Worm (Caenorhabditis elegans): ENCODE data around the gene twk-25.
A peak's percentile ranks its signal among the peaks of the same experiment; 100 is the strongest.

ce11 chrIV:11469698-11470591 is 34.6 kb upstream of the twk-25 start, which contains the start of the genes C10C6.13 and wht-2:
- no peak for TF ChIP-seq C34B4.2 (tag; optimal IDR thresholded peaks at IDR 0.05)
- TF ChIP-seq pax-3 (tag; optimal IDR thresholded peaks at IDR 0.05), result no peak
- no peak for TF ChIP-seq swsn-7 (tag; optimal IDR thresholded peaks at IDR 0.05)
- TF ChIP-seq sox-4 (tag; optimal IDR thresholded peaks at IDR 0.05), result no peak
- TF ChIP-seq ama-1 (optimal IDR thresholded peaks at IDR 0.05), result no peak
- no peak for TF ChIP-seq unc-30 (tag; optimal IDR thresholded peaks at IDR 0.05)
- no peak for TF ChIP-seq alr-1 (tag; optimal IDR thresholded peaks at IDR 0.05; ENCODE audit: borderline replicate concordance)
- peak; percentile 53 for TF ChIP-seq elt-2 (tag; optimal IDR thresholded peaks at IDR 0.05)
- no peak for TF ChIP-seq unc-62 (GFP tag; optimal IDR thresholded peaks at IDR 0.05)
- TF ChIP-seq nhr-71 (tag; optimal IDR thresholded peaks at IDR 0.05), result no peak
- no peak for TF ChIP-seq lin-35 (GFP tag; optimal IDR thresholded peaks at IDR 0.05)
- TF ChIP-seq ztf-4 (tag; optimal IDR thresholded peaks at IDR 0.05), result no peak
- TF ChIP-seq lin-13 (GFP tag; optimal IDR thresholded peaks at IDR 0.05), result no peak

All from whole organism, L1 larva.